Fruit fly (Drosophila melanogaster) whole organism, embryonic: ENCODE results near the gene rgn.

Experiments
- CG18011 ChIP-seq: fragments of 200-800 bp; sonication (Bioruptor generic); optimal IDR thresholded peaks from 2 replicates; lab custom pipeline; 2017; ENCODE audit warnings: missing biosample characterization, missing genetic modification characterization, mild to moderate bottlenecking, moderate library complexity, missing genotype
- dati ChIP-seq: fragments of 200-800 bp; sonication (Bioruptor generic); IDR thresholded peaks from 2 replicates; pipeline ENCODE4 v1.3.6; 2022; ENCODE audit warnings: missing biosample characterization, missing genetic modification characterization
- fu2 ChIP-seq: fragments of 200-800 bp; sonication (Bioruptor generic); optimal IDR thresholded peaks from 2 replicates; lab custom pipeline; 2016; ENCODE audit warnings: missing biosample characterization, missing genetic modification characterization
- psq ChIP-seq: fragments of 200-800 bp; sonication (Bioruptor generic); optimal IDR thresholded peaks from 2 replicates; lab custom pipeline; 2017; ENCODE audit warnings: missing biosample characterization, missing genetic modification characterization
- wek ChIP-seq: fragments of 200-800 bp; sonication (Bioruptor generic); optimal IDR thresholded peaks from 3 replicates; lab custom pipeline; 2018; ENCODE audit warnings: missing biosample characterization, mild to moderate bottlenecking, missing genetic modification characterization, moderate library complexity

DNA sequence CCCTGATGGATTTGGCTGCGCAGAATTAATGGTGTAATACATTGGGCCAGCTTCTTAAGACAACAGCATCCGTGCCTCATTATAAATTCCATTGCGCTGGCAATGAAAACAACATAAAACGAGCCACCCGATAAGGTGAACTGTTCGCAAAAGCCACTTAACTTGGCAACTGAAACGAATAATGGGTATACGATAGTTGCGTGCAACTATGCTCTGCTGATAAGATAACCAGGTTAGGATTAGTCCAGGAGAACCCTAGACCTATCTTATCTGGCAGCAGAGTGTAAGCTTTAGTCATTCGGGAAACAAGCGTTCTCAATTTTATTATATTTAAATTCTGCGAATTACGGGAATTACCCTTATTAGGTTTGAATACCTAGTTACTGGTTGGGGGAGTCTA lies 8.1 kb downstream of the rgn start:
- TF ChIP-seq wek (GFP tag; lab: Kevin White, UChicago) (no peak), psq (no peak), dati (GFP tag; lab: Robert Waterston, UW) (no peak), CG18011 (no peak), fu2 (GFP tag; lab: Kevin White, UChicago) (no peak)
